Fruit fly (Drosophila melanogaster): Measurements from ENCODE around the gene CG34453.

The CG34453 gene

DNA sequence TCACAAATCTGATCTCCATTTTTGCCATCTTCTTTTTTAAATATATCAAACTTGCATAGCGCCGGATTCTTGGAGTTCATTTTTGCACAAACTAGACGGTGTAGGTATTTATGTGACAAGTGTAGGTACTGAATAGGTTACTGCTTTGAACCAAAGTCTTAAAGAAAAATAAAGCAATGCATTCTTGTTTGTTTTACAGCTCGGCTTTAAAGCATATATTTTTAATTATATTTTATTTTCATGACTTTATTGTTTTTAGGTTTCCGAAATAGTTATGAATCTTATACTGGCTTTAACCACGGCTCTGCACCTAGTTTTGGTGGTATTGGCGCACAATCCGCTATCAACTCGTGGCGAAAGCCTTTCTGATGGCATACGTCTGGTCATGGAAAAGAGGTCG, 40.1 kb upstream of the CG34453 start, which contains the start of gene CG32845:
Gene CG32845, minus strand, starts transcription at position 101 of the 400 bp plus-strand sequence.
- TF ChIP-seq CG31627 (GFP tag; optimal IDR thresholded peaks at IDR 0.05) (no peak), CG16779 (tag; optimal IDR thresholded peaks at IDR 0.05) (no peak), fd59A (GFP tag; optimal IDR thresholded peaks at IDR 0.05) (no peak), CG3919 (GFP tag; optimal IDR thresholded peaks at IDR 0.05) (no peak), Ets21C (GFP tag; optimal IDR thresholded peaks at IDR 0.05) (no peak)

dm6 chr3L:271501-272249, 38.5 kb upstream of the CG34453 start:
- TF ChIP-seq CG6808 (GFP tag; optimal IDR thresholded peaks at IDR 0.05) (no peak), Sox102F (GFP tag; optimal IDR thresholded peaks at IDR 0.05) (no peak), fd59A (GFP tag; optimal IDR thresholded peaks at IDR 0.05) (no peak), CG6792 (GFP tag; optimal IDR thresholded peaks at IDR 0.05) (no peak), Lpt (GFP tag; optimal IDR thresholded peaks at IDR 0.05) (peak; percentile 38), Ets96B (tag; optimal IDR thresholded peaks at IDR 0.05) (no peak), CG7368 (GFP tag; optimal IDR thresholded peaks at IDR 0.05) (no peak), Met (GFP tag; optimal IDR thresholded peaks at IDR 0.05) (no peak), fkh (GFP tag; optimal IDR thresholded peaks at IDR 0.05) (no peak), Blimp-1 (GFP tag; optimal IDR thresholded peaks at IDR 0.05) (no peak), CG11762 (GFP tag; optimal IDR thresholded peaks at IDR 0.05; ENCODE audit: insufficient read depth) (no peak), CG10631 (GFP tag; optimal IDR thresholded peaks at IDR 0.05) (no peak), Eip93F (GFP tag; optimal IDR thresholded peaks at IDR 0.05) (peak; percentile 17), fd85E (GFP tag; optimal IDR thresholded peaks at IDR 0.05) (no peak), net (GFP tag; optimal IDR thresholded peaks at IDR 0.05) (no peak), CG8119 (GFP tag; IDR thresholded peaks at IDR 0.05) (peak; percentile 29; the same call in 1 of the 3 replicates), CG6854 (GFP tag; optimal IDR thresholded peaks at IDR 0.05) (peak; percentile 76), Eip78C (GFP tag) (no peak), dac (GFP tag; optimal IDR thresholded peaks at IDR 0.05) (no peak), spab (GFP tag; optimal IDR thresholded peaks at IDR 0.05) (no peak), Hr38 (GFP tag; optimal IDR thresholded peaks at IDR 0.05) (no peak), vri (GFP tag; optimal IDR thresholded peaks at IDR 0.05) (peak; percentile 8), salr (GFP tag; optimal IDR thresholded peaks at IDR 0.05) (no peak), CG16779 (tag; optimal IDR thresholded peaks at IDR 0.05) (no peak), Hr4 (GFP tag; optimal IDR thresholded peaks at IDR 0.05) (no peak), pdm3 (GFP tag; optimal IDR thresholded peaks at IDR 0.05) (no peak), CG15336 (GFP tag; IDR thresholded peaks at IDR 0.05) (no peak), Hr39 (GFP tag; optimal IDR thresholded peaks at IDR 0.05) (no peak), CG11294 (GFP tag; IDR thresholded peaks at IDR 0.05) (no peak), Sox14 (GFP tag; optimal IDR thresholded peaks at IDR 0.05) (no peak), CG9139 (GFP tag; optimal IDR thresholded peaks at IDR 0.05) (peak; percentile 56), Sox15 (GFP tag; optimal IDR thresholded peaks at IDR 0.05) (no peak), ss (GFP tag; optimal IDR thresholded peaks at IDR 0.05) (peak; percentile 2 to 8), Gug (GFP tag; IDR thresholded peaks at IDR 0.05) (no peak), achi (GFP tag; optimal IDR thresholded peaks at IDR 0.05) (no peak), lz (GFP tag; optimal IDR thresholded peaks at IDR 0.05) (no peak), dsx (GFP tag; optimal IDR thresholded peaks at IDR 0.05; ENCODE audit: poor library complexity, severe bottlenecking) (no peak), OdsH (GFP tag; optimal IDR thresholded peaks at IDR 0.05) (no peak), CG6276 (GFP tag; optimal IDR thresholded peaks at IDR 0.05) (no peak), CG6163 (GFP tag; IDR thresholded peaks at IDR 0.05) (peak; percentile 47; the same call in 1 of the 3 replicates), svp (GFP tag) (peak; percentile 95), CG11902 (GFP tag; optimal IDR thresholded peaks at IDR 0.05) (no peak), CG32006 (GFP tag; optimal IDR thresholded peaks at IDR 0.05) (no peak), CG3032 (tag; optimal IDR thresholded peaks at IDR 0.05) (no peak), CG8632 (GFP tag; optimal IDR thresholded peaks at IDR 0.05) (no peak), CG31627 (GFP tag; optimal IDR thresholded peaks at IDR 0.05) (no peak), CG34406 (GFP tag; optimal IDR thresholded peaks at IDR 0.05) (no peak)
